Worm (Caenorhabditis elegans): Measurements from ENCODE around the gene lcmt-1.

DNA sequence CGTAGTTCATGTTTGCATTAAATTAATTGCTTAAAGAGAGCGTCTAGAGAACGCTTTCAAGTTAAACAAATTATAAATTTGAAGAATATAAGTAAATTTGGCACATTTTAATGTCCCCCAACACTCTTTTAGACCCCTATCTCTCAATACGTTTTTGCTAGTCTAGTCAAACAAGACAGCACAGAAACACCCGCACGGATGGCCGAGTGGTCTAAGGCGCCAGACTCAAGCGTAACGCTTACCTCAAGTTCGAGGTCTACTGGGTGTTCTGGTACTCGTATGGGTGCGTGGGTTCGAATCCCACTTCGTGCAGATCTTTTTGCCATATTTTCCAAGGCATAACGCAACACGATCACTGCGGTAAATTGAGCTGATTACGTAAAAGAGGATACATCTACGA is 19.1 kb downstream of the lcmt-1 start:
- no peak for TF ChIP-seq ztf-29 (GFP tag; IDR thresholded peaks at IDR 0.05)
- TF ChIP-seq klf-2 (GFP tag; conservative IDR thresholded peaks at IDR 0.05), result no peak

All from whole organism, midembryonic.